Worm (Caenorhabditis elegans) whole organism, L1 larva: ENCODE measurements around the gene hex-3.
A peak's percentile ranks its signal among the peaks of the same experiment; 100 is the strongest.

ENCODE experiments used
- C16A3.4 ChIP-seq: fragments of 150-350 bp; optimal IDR thresholded peaks from 2 replicates; lab custom pipeline; 2014; ENCODE audit warnings: missing biosample characterization, missing genetic modification characterization
- Y116A8C.19 ChIP-seq: sonication (generic microtip); optimal IDR thresholded peaks from 2 replicates; lab custom pipeline; 2016; ENCODE audit warnings: missing compliant biosample characterization, missing genetic modification characterization, borderline replicate concordance
- aha-1 ChIP-seq: fragments of 150-350 bp; optimal IDR thresholded peaks from 2 replicates; lab custom pipeline; 2014; ENCODE audit warnings: missing biosample characterization, missing genetic modification characterization
- alr-1 ChIP-seq: fragments of 200-800 bp; sonication (Bioruptor generic); optimal IDR thresholded peaks from 2 replicates; lab custom pipeline; 2018; ENCODE audit warnings: borderline replicate concordance, mild to moderate bottlenecking, missing genetic modification characterization, missing compliant biosample characterization
- ama-1 ChIP-seq: fragments of 150-350 bp; optimal IDR thresholded peaks from 2 replicates; lab custom pipeline; 2014
- ceh-8 ChIP-seq: fragments of 200-800 bp; sonication (Bioruptor generic); optimal IDR thresholded peaks from 2 replicates; lab custom pipeline; 2018; ENCODE audit warnings: mild to moderate bottlenecking, missing genetic modification characterization, moderate library complexity, missing compliant biosample characterization
- ceh-82 ChIP-seq, 3 experiments: fragments of 150-350 bp in 1 of 3; sonication (generic microtip) in 2 of 3; optimal IDR thresholded peaks; 2 replicates each; lab custom pipeline; 2014 to 2017; ENCODE audit warnings: missing biosample characterization in 3 of 3, missing genetic modification characterization in 3 of 3
- ceh-88 ChIP-seq: fragments of 200-800 bp; sonication (Bioruptor generic); IDR thresholded peaks from 2 replicates; pipeline ENCODE4 v1.3.6; 2022; ENCODE audit warnings: missing genetic modification characterization, missing compliant biosample characterization
- dsc-1 ChIP-seq: sonication (generic microtip); optimal IDR thresholded peaks from 2 replicates; lab custom pipeline; 2016; ENCODE audit warnings: mild to moderate bottlenecking, missing genetic modification characterization, missing compliant biosample characterization
- efl-1 ChIP-seq, 4 experiments: fragments of 150-350 bp; optimal IDR thresholded peaks in 3 of 4; peaks in 1 of 4; 1 replicate in 1 of 4; 2 replicates in 3 of 4; lab custom pipeline; 2014; ENCODE audit warnings: missing biosample characterization in 2 of 4, missing genetic modification characterization in 2 of 4, missing genetic modification reagents in 2 of 4
- efl-3 ChIP-seq: fragments of 200-800 bp; sonication (Bioruptor generic); optimal IDR thresholded peaks from 2 replicates; lab custom pipeline; 2018; ENCODE audit warnings: mild to moderate bottlenecking, missing genetic modification characterization, missing compliant biosample characterization
- egl-13 ChIP-seq: sonication (generic microtip); optimal IDR thresholded peaks from 2 replicates; lab custom pipeline; 2016; ENCODE audit warnings: missing genotype, missing genetic modification reagents, missing genetic modification characterization, missing compliant biosample characterization
- egl-27 ChIP-seq, 2 experiments: fragments of 150-350 bp in 1 of 2; sonication (generic microtip); optimal IDR thresholded peaks; 3 replicates each; lab custom pipeline; 2017 to 2018; ENCODE audit warnings: missing biosample characterization in 2 of 2, missing genetic modification characterization in 2 of 2, missing genetic modification reagents in 2 of 2
- elt-2 ChIP-seq: sonication (generic microtip); optimal IDR thresholded peaks from 2 replicates; lab custom pipeline; 2016; ENCODE audit warnings: missing genetic modification characterization, mild to moderate bottlenecking, inconsistent platforms, missing compliant biosample characterization, missing genetic modification reagents
- elt-3 ChIP-seq, 6 experiments: fragments of 150-350 bp in 1 of 6; sonication (generic microtip); optimal IDR thresholded peaks; 2 replicates each; lab custom pipeline; 2017 to 2018; ENCODE audit warnings: missing biosample characterization in 6 of 6, missing genetic modification characterization in 6 of 6, inconsistent platforms in 1 of 6
- ets-5 ChIP-seq: fragments of 200-800 bp; sonication (Bioruptor generic); IDR thresholded peaks from 2 replicates; pipeline ENCODE4 v1.3.6; 2022; ENCODE audit warnings: missing genetic modification characterization, missing compliant biosample characterization
- fkh-10 ChIP-seq: sonication (generic microtip); optimal IDR thresholded peaks from 2 replicates; lab custom pipeline; 2017; ENCODE audit warnings: missing biosample characterization, missing genetic modification reagents, missing genetic modification characterization
- fkh-4 ChIP-seq: sonication (generic microtip); optimal IDR thresholded peaks from 2 replicates; lab custom pipeline; 2016; ENCODE audit warnings: missing compliant biosample characterization, missing genetic modification characterization, borderline replicate concordance
- fkh-8 ChIP-seq: sonication (generic microtip); optimal IDR thresholded peaks from 2 replicates; lab custom pipeline; 2016; ENCODE audit warnings: mild to moderate bottlenecking, missing genetic modification characterization, missing compliant biosample characterization
- grh-1 ChIP-seq: fragments of 200-800 bp; sonication (Bioruptor generic); IDR thresholded peaks from 2 replicates; pipeline ENCODE4 v1.3.6; 2022; ENCODE audit warnings: missing genetic modification reagents, missing genetic modification characterization, missing compliant biosample characterization
- hpl-2 ChIP-seq: fragments of 150-350 bp; optimal IDR thresholded peaks from 2 replicates; lab custom pipeline; 2014; ENCODE audit warnings: missing biosample characterization, missing genetic modification reagents, missing genetic modification characterization
- lin-13 ChIP-seq: fragments of 150-350 bp; optimal IDR thresholded peaks from 2 replicates; lab custom pipeline; 2014; ENCODE audit warnings: missing biosample characterization, missing genetic modification reagents, missing genetic modification characterization
- lin-14 ChIP-seq: fragments of 200-800 bp; sonication (Bioruptor generic); optimal IDR thresholded peaks from 2 replicates; lab custom pipeline; 2018; ENCODE audit warnings: mild to moderate bottlenecking, missing genetic modification characterization, moderate library complexity, missing compliant biosample characterization
- lin-39 ChIP-seq: fragments of 150-350 bp; optimal IDR thresholded peaks from 2 replicates; lab custom pipeline; 2014; ENCODE audit warnings: missing biosample characterization, missing genetic modification reagents, missing genetic modification characterization
- lsy-2 ChIP-seq, 2 experiments: fragments of 150-350 bp; optimal IDR thresholded peaks; 2 replicates each; lab custom pipeline; 2014; ENCODE audit warnings: missing biosample characterization in 2 of 2, missing genetic modification characterization in 2 of 2
- mdl-1 ChIP-seq, 2 experiments: fragments of 150-350 bp; optimal IDR thresholded peaks; 2 replicates each; lab custom pipeline; 2014 to 2017; ENCODE audit warnings: missing biosample characterization in 2 of 2, missing genetic modification characterization in 2 of 2, inconsistent platforms in 1 of 2
- mep-1 ChIP-seq: fragments of 150-350 bp; optimal IDR thresholded peaks from 2 replicates; lab custom pipeline; 2014; ENCODE audit warnings: missing biosample characterization, missing genetic modification characterization
- nhr-11 ChIP-seq: fragments of 150-350 bp; optimal IDR thresholded peaks from 2 replicates; lab custom pipeline; 2014; ENCODE audit warnings: missing biosample characterization, missing genetic modification characterization
- nhr-20 ChIP-seq: sonication (generic microtip); optimal IDR thresholded peaks from 2 replicates; lab custom pipeline; 2016; ENCODE audit warnings: mild to moderate bottlenecking, missing genetic modification characterization, missing compliant biosample characterization
- nhr-47 ChIP-seq: sonication (generic microtip); optimal IDR thresholded peaks from 2 replicates; lab custom pipeline; 2016; ENCODE audit warnings: mild to moderate bottlenecking, missing genetic modification characterization, moderate library complexity, missing compliant biosample characterization
- nhr-71 ChIP-seq: sonication (generic microtip); optimal IDR thresholded peaks from 2 replicates; lab custom pipeline; 2016; ENCODE audit warnings: mild to moderate bottlenecking, missing genetic modification characterization, moderate library complexity, missing compliant biosample characterization
- nhr-84 ChIP-seq: sonication (generic microtip); optimal IDR thresholded peaks from 2 replicates; lab custom pipeline; 2017; ENCODE audit warnings: missing biosample characterization, missing genetic modification characterization
- nhr-85 ChIP-seq: sonication (generic microtip); peaks from one replicate; lab custom pipeline; 2016; ENCODE audit warnings: missing genetic modification characterization, inconsistent platforms, missing compliant biosample characterization
- nhr-90 ChIP-seq: sonication (generic microtip); optimal IDR thresholded peaks from 2 replicates; lab custom pipeline; 2016; ENCODE audit warnings: mild to moderate bottlenecking, missing genetic modification characterization, missing compliant biosample characterization; ENCODE audit not compliant: poor library complexity
- pag-3 ChIP-seq: sonication (generic microtip); optimal IDR thresholded peaks from 2 replicates; lab custom pipeline; 2017; ENCODE audit warnings: missing genetic modification characterization, mild to moderate bottlenecking, missing compliant biosample characterization, antibody characterized with exemption, borderline replicate concordance; ENCODE audit not compliant: insufficient read depth
- rnt-1 ChIP-seq: sonication (generic microtip); optimal IDR thresholded peaks from 2 replicates; lab custom pipeline; 2016; ENCODE audit warnings: mild to moderate bottlenecking, missing genetic modification characterization, moderate library complexity, missing compliant biosample characterization
- skn-1 ChIP-seq: fragments of 150-350 bp; optimal IDR thresholded peaks from 2 replicates; lab custom pipeline; 2014; ENCODE audit warnings: missing biosample characterization, missing genetic modification characterization
- snpc-4 ChIP-seq: fragments of 150-350 bp; optimal IDR thresholded peaks from 2 replicates; lab custom pipeline; 2014; ENCODE audit warnings: missing biosample characterization, missing genetic modification characterization
- snu-23 ChIP-seq: sonication (generic microtip); optimal IDR thresholded peaks from 2 replicates; lab custom pipeline; 2016; ENCODE audit warnings: missing genetic modification characterization, missing compliant biosample characterization
- sox-4 ChIP-seq: sonication (generic microtip); optimal IDR thresholded peaks from 2 replicates; lab custom pipeline; 2016; ENCODE audit warnings: missing genetic modification characterization, missing compliant biosample characterization
- tlp-1 ChIP-seq: fragments of 150-350 bp; optimal IDR thresholded peaks from 2 replicates; lab custom pipeline; 2014; ENCODE audit warnings: missing biosample characterization, missing genetic modification characterization
- unc-130 ChIP-seq: fragments of 150-350 bp; optimal IDR thresholded peaks from 2 replicates; lab custom pipeline; 2017; ENCODE audit warnings: missing biosample characterization, missing genetic modification characterization, inconsistent platforms
- unc-62 ChIP-seq: fragments of 150-350 bp; optimal IDR thresholded peaks from 2 replicates; lab custom pipeline; 2014; ENCODE audit warnings: missing biosample characterization, missing genetic modification reagents, missing genetic modification characterization
- unc-98 ChIP-seq: fragments of 200-800 bp; sonication (Bioruptor generic); IDR thresholded peaks from 2 replicates; pipeline ENCODE4 v1.3.6; 2022; ENCODE audit warnings: missing genetic modification characterization, missing compliant biosample characterization
- xbp-1 ChIP-seq: sonication (generic microtip); optimal IDR thresholded peaks from 2 replicates; lab custom pipeline; 2016; ENCODE audit warnings: missing genetic modification characterization, missing compliant biosample characterization
- zag-1 ChIP-seq: fragments of 150-350 bp; optimal IDR thresholded peaks from 2 replicates; lab custom pipeline; 2014; ENCODE audit warnings: missing biosample characterization, missing genetic modification characterization
- ztf-11 ChIP-seq, 2 experiments: sonication (generic microtip); optimal IDR thresholded peaks; 2 replicates each; lab custom pipeline; 2016 to 2017; ENCODE audit warnings: missing genetic modification characterization in 2 of 2, missing biosample characterization in 1 of 2, missing compliant biosample characterization in 1 of 2

hex-3 gene

DNA sequence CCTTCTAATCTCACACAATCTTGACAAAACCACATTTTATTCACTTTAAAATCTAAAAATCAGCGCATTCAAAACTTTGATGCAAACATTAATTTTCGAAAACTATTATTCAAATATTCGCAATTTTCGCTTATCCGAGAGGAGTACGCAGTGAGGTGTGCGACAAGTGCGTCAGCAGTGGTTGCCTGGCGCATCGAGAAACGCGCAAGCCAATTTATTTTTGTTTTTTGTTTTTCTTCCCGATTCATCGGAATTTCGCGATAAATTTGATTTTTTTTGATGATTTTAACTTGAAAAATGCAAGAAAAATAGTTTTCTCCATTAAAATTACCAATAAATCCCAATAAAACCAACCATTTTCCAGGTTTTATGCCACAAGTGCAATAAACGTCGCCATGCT lies at the start of gene hex-3, which contains the start of gene fbxb-85 (continued):
- peak; percentile 89 for TF ChIP-seq ceh-88
- peak; percentile 94 for TF ChIP-seq fkh-8
- TF ChIP-seq mep-1, result peak; percentile 98
- TF ChIP-seq efl-1 (optimal IDR thresholded peaks at IDR 0.05; lab: Kevin White, UChicago), result peak; percentile 91 to 96
- TF ChIP-seq efl-1 (GFP tag; optimal IDR thresholded peaks at IDR 0.05 in 1 of 2; lab: Kevin White, UChicago), result peak; percentile 90 to 99
- TF ChIP-seq elt-2 (tag; lab: Kevin White, UChicago), result peak; percentile 84
- no peak for TF ChIP-seq alr-1 (tag; lab: Kevin White, UChicago)
- TF ChIP-seq egl-13 (tag; lab: Kevin White, UChicago), result peak; percentile 92
- TF ChIP-seq xbp-1, result peak; percentile 97
- TF ChIP-seq zag-1, result peak; percentile 92
- peak; percentile 93 for TF ChIP-seq fkh-10 (GFP tag; lab: Kevin White, UChicago)
- TF ChIP-seq skn-1 (tag; lab: Kevin White, UChicago), result peak; percentile 84
- peak; percentile 85 for TF ChIP-seq snpc-4 (tag; lab: Kevin White, UChicago)
- TF ChIP-seq C16A3.4 (tag; lab: Kevin White, UChicago), result peak; percentile 94
- peak; percentile 5 for TF ChIP-seq unc-62 (GFP tag; lab: Kevin White, UChicago)
- peak; percentile 89 for TF ChIP-seq nhr-11 (tag; lab: Kevin White, UChicago)
- peak; percentile 97 for TF ChIP-seq nhr-90 (tag; lab: Kevin White, UChicago)
- TF ChIP-seq tlp-1, result no peak
- peak; percentile 55 for TF ChIP-seq Y116A8C.19 (tag; lab: Kevin White, UChicago)
- TF ChIP-seq ceh-8, result peak; percentile 98
- TF ChIP-seq ets-5 (GFP tag; lab: Robert Waterston, UW), result 0 out of 2 replicates have a peak, but pooled peaks have one; percentile 80
- peak; percentile 95 for TF ChIP-seq lsy-2 (tag; optimal IDR thresholded peaks at IDR 0.05; lab: Kevin White, UChicago)
- TF ChIP-seq fkh-4, result peak; percentile 75
- peak; percentile 95 for TF ChIP-seq nhr-20 (tag; lab: Kevin White, UChicago)
- peak; percentile 94 for TF ChIP-seq lin-39 (tag; lab: Kevin White, UChicago)
- peak; percentile 94 for TF ChIP-seq lin-14
- TF ChIP-seq dsc-1, result peak; percentile 98
- peak in 1 of 2 experiments; percentile 90 for TF ChIP-seq ztf-11 (tag; optimal IDR thresholded peaks at IDR 0.05; lab: Kevin White, UChicago)
- peak in 1 of 2 experiments; percentile 86 for TF ChIP-seq mdl-1 (tag; optimal IDR thresholded peaks at IDR 0.05; lab: Kevin White, UChicago)
- peak; percentile 95 to 96 (median 96) for TF ChIP-seq ceh-82 (tag; optimal IDR thresholded peaks at IDR 0.05; lab: Kevin White, UChicago)
- TF ChIP-seq egl-27 (tag; optimal IDR thresholded peaks at IDR 0.05; lab: Kevin White, UChicago), result peak; percentile 37 to 70

DNA sequence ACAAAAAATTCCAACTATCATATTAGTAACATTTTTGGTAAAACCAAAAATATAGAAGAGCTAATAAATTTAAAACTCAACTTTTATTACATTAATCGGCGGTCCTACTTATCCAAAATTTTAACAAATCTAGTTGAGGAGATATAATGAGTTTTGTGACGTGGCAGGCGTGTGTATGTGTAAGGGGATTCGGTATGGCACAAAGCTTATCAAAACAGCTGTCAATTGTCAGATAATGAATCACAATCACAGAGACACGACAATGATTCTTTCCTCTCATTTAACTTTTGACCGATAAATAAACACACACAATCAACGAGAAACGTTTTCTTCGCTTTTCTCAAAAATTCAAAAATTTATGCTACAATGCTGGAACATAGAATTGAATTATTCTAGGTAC lies 47.0 kb upstream of the hex-3 start, which contains the start of gene K11D9.3:
Gene K11D9.3, minus strand, starts transcription at position 181 of the 400 bp plus-strand sequence.
- TF ChIP-seq lsy-2 (tag; optimal IDR thresholded peaks at IDR 0.05; lab: Kevin White, UChicago) (peak in 1 of 2 experiments; percentile 10), mdl-1 (tag; optimal IDR thresholded peaks at IDR 0.05; lab: Kevin White, UChicago) (no peak), efl-3 (GFP tag; lab: Kevin White, UChicago) (no peak), rnt-1 (peak; percentile 39), aha-1 (tag; lab: Kevin White, UChicago) (no peak), pag-3 (tag; lab: Kevin White, UChicago) (peak; percentile 59), nhr-71 (tag; lab: Kevin White, UChicago) (peak; percentile 37), grh-1 (no peak), lin-13 (no peak)
- TF ChIP-seq, all 84 proteins: peak for 4

DNA sequence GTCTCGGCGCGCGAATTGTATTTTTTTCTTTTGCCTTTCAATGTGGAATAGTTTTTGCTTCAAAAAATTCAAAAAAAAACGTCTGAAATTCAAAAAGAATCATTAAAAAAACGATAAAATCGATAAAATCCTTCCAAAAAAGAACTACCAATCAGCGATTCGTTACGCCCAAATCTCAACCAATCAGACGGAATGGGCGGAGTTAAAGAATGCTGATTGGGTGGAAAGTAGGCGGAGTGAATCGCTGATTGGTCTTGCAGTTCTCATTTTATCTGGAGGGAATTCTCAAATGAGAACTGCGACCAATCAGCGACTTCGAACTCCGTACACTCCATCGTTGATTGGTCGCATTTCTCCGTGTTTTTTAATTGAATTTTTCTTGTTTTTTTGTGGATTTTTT lies 43.9 kb upstream of the hex-3 start:
- no peak for TF ChIP-seq sox-4
- TF ChIP-seq skn-1 (tag; lab: Kevin White, UChicago), result no peak
- TF ChIP-seq ama-1 (lab: Kevin White, UChicago), result no peak
- TF ChIP-seq hpl-2 (GFP tag; lab: Kevin White, UChicago), result no peak
- no peak for TF ChIP-seq snu-23 (GFP tag; lab: Kevin White, UChicago)
- no peak for TF ChIP-seq ets-5 (GFP tag; lab: Robert Waterston, UW)
- TF ChIP-seq unc-130 (tag; lab: Kevin White, UChicago), result no peak
- TF ChIP-seq alr-1 (tag; lab: Kevin White, UChicago), result no peak
- no peak for TF ChIP-seq nhr-47
- no peak for TF ChIP-seq elt-2 (tag; lab: Kevin White, UChicago)
- no peak for TF ChIP-seq nhr-85 (tag; lab: Kevin White, UChicago)
- no peak for TF ChIP-seq dsc-1
- no peak for TF ChIP-seq nhr-84 (tag; lab: Kevin White, UChicago)
- no peak for TF ChIP-seq unc-98 (GFP tag; lab: Robert Waterston, UW)
- TF ChIP-seq snpc-4 (tag; lab: Kevin White, UChicago), result no peak
- no peak for TF ChIP-seq elt-3 (tag; optimal IDR thresholded peaks at IDR 0.05; lab: Kevin White, UChicago)
- TF ChIP-seq nhr-71 (tag; lab: Kevin White, UChicago), result no peak
- no peak for TF ChIP-seq zag-1
- TF ChIP-seq ceh-82 (tag; optimal IDR thresholded peaks at IDR 0.05; lab: Kevin White, UChicago), result no peak
